Worm (Caenorhabditis elegans) whole organism, midembryonic: Measurements from ENCODE around the gene sec-10.

Experiments
- T22C8.4 ChIP-seq: fragments of 200-800 bp; sonication (Bioruptor generic); IDR thresholded peaks from 2 replicates; pipeline ENCODE4 v1.3.6; 2022; ENCODE audit warnings: missing genetic modification characterization, missing compliant biosample characterization
- flt-1 ChIP-seq: fragments of 200-800 bp; sonication (Bioruptor generic); IDR thresholded peaks from 2 replicates; pipeline ENCODE4 v1.3.6; 2022; ENCODE audit warnings: missing genetic modification characterization, missing compliant biosample characterization
- klf-2 ChIP-seq: fragments of 200-800 bp; sonication (Bioruptor generic); conservative IDR thresholded peaks from 2 replicates; pipeline ENCODE4 v1.3.6; 2022; ENCODE audit warnings: missing genetic modification reagents, missing genetic modification characterization, missing compliant biosample characterization
- med-1 ChIP-seq: sonication (generic microtip); optimal IDR thresholded peaks from 2 replicates; lab custom pipeline; 2017; ENCODE audit warnings: missing genetic modification characterization, mild to moderate bottlenecking, missing compliant biosample characterization, antibody characterized with exemption, missing genetic modification reagents; ENCODE audit not compliant: insufficient read depth
- ref-1 ChIP-seq: fragments of 200-800 bp; sonication (Bioruptor generic); conservative IDR thresholded peaks from 2 replicates; pipeline ENCODE4 v1.3.6; 2022; ENCODE audit warnings: missing genetic modification reagents, missing genetic modification characterization, missing compliant biosample characterization
- tab-1 ChIP-seq: fragments of 200-800 bp; sonication (Bioruptor generic); IDR thresholded peaks from 2 replicates; pipeline ENCODE4 v1.3.6; 2022; ENCODE audit warnings: missing genetic modification characterization, missing compliant biosample characterization
- ztf-23 ChIP-seq: fragments of 200-800 bp; sonication (Bioruptor generic); IDR thresholded peaks from 2 replicates; pipeline ENCODE4 v1.3.6; 2022; ENCODE audit warnings: missing genetic modification reagents, missing genetic modification characterization, missing compliant biosample characterization
- ztf-29 ChIP-seq: fragments of 200-800 bp; sonication (Bioruptor generic); IDR thresholded peaks from 2 replicates; pipeline ENCODE4 v1.3.6; 2022; ENCODE audit warnings: missing genetic modification reagents, missing genetic modification characterization, missing compliant biosample characterization

- TF ChIP-seq tab-1 (GFP tag; lab: Robert Waterston, UW) = no peak
- TF ChIP-seq flt-1 (GFP tag; lab: Robert Waterston, UW) = no peak
- TF ChIP-seq T22C8.4 (GFP tag; lab: Robert Waterston, UW) = no peak
- no peak for TF ChIP-seq klf-2 (GFP tag; lab: Robert Waterston, UW)
- TF ChIP-seq ztf-29 (GFP tag; lab: Robert Waterston, UW) = no peak
- no peak for TF ChIP-seq ref-1 (GFP tag; lab: Robert Waterston, UW)
- no peak for TF ChIP-seq ztf-23 (GFP tag; lab: Robert Waterston, UW)
- TF ChIP-seq med-1 = no peak
Observed at ce11 chrIV:7734173-7734572, 48.1 kb downstream of the sec-10 start.
